Worm (Caenorhabditis elegans) whole organism, L4 larva: ENCODE data around the gene nlp-5.

Experiments used
- F37D6.2 ChIP-seq: sonication (generic microtip); optimal IDR thresholded peaks from 2 replicates; lab custom pipeline; 2016; ENCODE audit warnings: mild to moderate bottlenecking, missing genetic modification characterization, missing compliant biosample characterization
- R02D3.7 ChIP-seq: fragments of 150-350 bp; sonication (generic microtip); optimal IDR thresholded peaks from 3 replicates; lab custom pipeline; 2014; ENCODE audit warnings: missing biosample characterization, missing genetic modification characterization
- T26A8.4 ChIP-seq: fragments of 200-800 bp; sonication (Bioruptor generic); IDR thresholded peaks from 2 replicates; pipeline ENCODE4 v1.3.6; 2022; ENCODE audit warnings: missing genetic modification characterization, missing compliant biosample characterization
- Y5F2A.4 ChIP-seq: fragments of 200-800 bp; sonication (Bioruptor generic); optimal IDR thresholded peaks from 2 replicates; lab custom pipeline; 2018; ENCODE audit warnings: mild to moderate bottlenecking, missing genetic modification characterization, missing compliant biosample characterization
- aha-1 ChIP-seq: fragments of 150-350 bp; peaks from one replicate; lab custom pipeline; 2014; ENCODE audit warnings: missing biosample characterization, missing genetic modification characterization
- ceh-28 ChIP-seq: fragments of 150-350 bp; optimal IDR thresholded peaks from 2 replicates; lab custom pipeline; 2014; ENCODE audit warnings: missing biosample characterization, missing genetic modification reagents, missing genetic modification characterization
- ceh-44 ChIP-seq: fragments of 200-800 bp; sonication (Bioruptor generic); IDR thresholded peaks from 2 replicates; pipeline ENCODE4 v1.3.6; 2022; ENCODE audit warnings: missing genetic modification reagents, missing genetic modification characterization, missing compliant biosample characterization
- ces-1 ChIP-seq: fragments of 150-350 bp; sonication (generic microtip); optimal IDR thresholded peaks from 4 replicates; lab custom pipeline; 2014; ENCODE audit warnings: missing biosample characterization, missing genetic modification reagents, missing genetic modification characterization
- ctbp-1 ChIP-seq: fragments of 200-800 bp; sonication (Bioruptor generic); IDR thresholded peaks from 2 replicates; pipeline ENCODE4 v1.3.6; 2022; ENCODE audit warnings: missing genetic modification reagents, missing genetic modification characterization, missing compliant biosample characterization
- daf-16 ChIP-seq, 3 experiments: sonication (generic microtip); optimal IDR thresholded peaks; 2 replicates each; lab custom pipeline; 2016 to 2017; ENCODE audit warnings: missing genetic modification characterization in 3 of 3, missing genetic modification reagents in 3 of 3, mild to moderate bottlenecking in 2 of 3, missing compliant biosample characterization in 2 of 3, missing biosample characterization in 1 of 3, moderate library complexity in 1 of 3
- duxl-1 ChIP-seq: sonication (generic microtip); optimal IDR thresholded peaks from 2 replicates; lab custom pipeline; 2016; ENCODE audit warnings: mild to moderate bottlenecking, missing genetic modification characterization, moderate library complexity, missing compliant biosample characterization; ENCODE audit not compliant: poor library complexity
- dve-1 ChIP-seq: sonication (generic microtip); optimal IDR thresholded peaks from 2 replicates; lab custom pipeline; 2017; ENCODE audit warnings: antibody characterized with exemption, mild to moderate bottlenecking, missing genetic modification characterization, missing compliant biosample characterization; ENCODE audit not compliant: insufficient read depth
- egl-43 ChIP-seq: fragments of 200-800 bp; sonication (Bioruptor generic); IDR thresholded peaks from 2 replicates; pipeline ENCODE4 v1.3.6; 2022; ENCODE audit warnings: missing genetic modification reagents, missing genetic modification characterization, missing compliant biosample characterization
- fkh-10 ChIP-seq: fragments of 150-350 bp; optimal IDR thresholded peaks from 2 replicates; lab custom pipeline; 2014; ENCODE audit warnings: missing biosample characterization, missing genetic modification reagents, missing genetic modification characterization
- hif-1 ChIP-seq, 2 experiments: sonication (generic microtip); optimal IDR thresholded peaks; 2 replicates each; lab custom pipeline; 2016 to 2017; ENCODE audit warnings: missing compliant biosample characterization in 2 of 2, missing genetic modification characterization in 2 of 2, missing genetic modification reagents in 2 of 2, missing genotype in 2 of 2, mild to moderate bottlenecking in 1 of 2
- hlh-30 ChIP-seq: sonication (generic microtip); optimal IDR thresholded peaks from 2 replicates; lab custom pipeline; 2017; ENCODE audit warnings: antibody characterized with exemption, mild to moderate bottlenecking, missing genetic modification characterization, missing compliant biosample characterization; ENCODE audit not compliant: insufficient read depth
- hmg-1.1 ChIP-seq: fragments of 200-800 bp; sonication (Bioruptor generic); IDR thresholded peaks from 2 replicates; pipeline ENCODE4 v1.3.6; 2022; ENCODE audit warnings: missing genetic modification reagents, missing genetic modification characterization, missing compliant biosample characterization
- lim-7 ChIP-seq: fragments of 200-800 bp; sonication (Bioruptor generic); IDR thresholded peaks from 2 replicates; pipeline ENCODE4 v1.3.6; 2022; ENCODE audit warnings: missing genetic modification characterization, missing compliant biosample characterization
- lin-13 ChIP-seq: fragments of 150-350 bp; optimal IDR thresholded peaks from 2 replicates; lab custom pipeline; 2014; ENCODE audit warnings: missing biosample characterization, missing genetic modification reagents, missing genetic modification characterization
- madf-5 ChIP-seq, 2 experiments: fragments of 200-800 bp; sonication (Bioruptor generic); IDR thresholded peaks; 2 replicates each; pipeline ENCODE4 v1.3.6; 2022; ENCODE audit warnings: missing compliant biosample characterization in 2 of 2, missing genetic modification characterization in 2 of 2
- nhr-11 ChIP-seq: fragments of 150-350 bp; optimal IDR thresholded peaks from 2 replicates; lab custom pipeline; 2014; ENCODE audit warnings: missing biosample characterization, missing genetic modification characterization
- nhr-28 ChIP-seq: fragments of 150-350 bp; optimal IDR thresholded peaks from 2 replicates; lab custom pipeline; 2014; ENCODE audit warnings: missing biosample characterization, missing genetic modification characterization
- nhr-42 ChIP-seq: fragments of 200-800 bp; sonication (Bioruptor generic); IDR thresholded peaks from 2 replicates; pipeline ENCODE4 v1.3.6; 2022; ENCODE audit warnings: missing genetic modification characterization, missing compliant biosample characterization
- nhr-6 ChIP-seq: fragments of 150-350 bp; optimal IDR thresholded peaks from 2 replicates; lab custom pipeline; 2014; ENCODE audit warnings: missing biosample characterization, missing genetic modification characterization
- pha-4 ChIP-seq, 2 experiments: fragments of 150-350 bp in 1 of 2; fragments of 200-800 bp in 1 of 2; sonication (Bioruptor generic) in 1 of 2; IDR thresholded peaks in 1 of 2; optimal IDR thresholded peaks in 1 of 2; 2 replicates each; pipeline versions ENCODE4 v1.3.6 to Lab custom; 2014 to 2022; ENCODE audit warnings: missing genetic modification characterization in 2 of 2, missing genetic modification reagents in 2 of 2, missing biosample characterization in 1 of 2, missing compliant biosample characterization in 1 of 2
- pqm-1 ChIP-seq: sonication (generic microtip); optimal IDR thresholded peaks from 2 replicates; lab custom pipeline; 2017; ENCODE audit warnings: missing biosample characterization, missing genetic modification characterization
- saeg-2 ChIP-seq: fragments of 200-800 bp; sonication (Bioruptor generic); IDR thresholded peaks from 2 replicates; pipeline ENCODE4 v1.3.6; 2022; ENCODE audit warnings: missing genetic modification reagents, missing genetic modification characterization, missing compliant biosample characterization
- set-16 ChIP-seq: fragments of 200-800 bp; sonication (Bioruptor generic); IDR thresholded peaks from 2 replicates; pipeline ENCODE4 v1.3.6; 2022; ENCODE audit warnings: missing genetic modification reagents, missing genetic modification characterization, missing compliant biosample characterization
- snpc-4 ChIP-seq: fragments of 150-350 bp; optimal IDR thresholded peaks from 2 replicates; lab custom pipeline; 2014; ENCODE audit warnings: missing biosample characterization, missing genetic modification characterization
- unc-130 ChIP-seq: sonication (generic microtip); optimal IDR thresholded peaks from 2 replicates; lab custom pipeline; 2016; ENCODE audit warnings: missing genetic modification reagents, missing genetic modification characterization, missing compliant biosample characterization
- unc-39 ChIP-seq: sonication (generic microtip); optimal IDR thresholded peaks from 2 replicates; lab custom pipeline; 2017; ENCODE audit warnings: missing biosample characterization, missing genetic modification characterization
- vab-7 ChIP-seq: fragments of 200-800 bp; sonication (Bioruptor generic); IDR thresholded peaks from 2 replicates; pipeline ENCODE4 v1.3.6; 2022; ENCODE audit warnings: missing genetic modification reagents, missing genetic modification characterization, missing compliant biosample characterization
- zip-2 ChIP-seq: fragments of 150-350 bp; optimal IDR thresholded peaks from 2 replicates; lab custom pipeline; 2014; ENCODE audit warnings: missing biosample characterization, missing genetic modification characterization
- ztf-7 ChIP-seq: fragments of 150-350 bp; optimal IDR thresholded peaks from 2 replicates; lab custom pipeline; 2014; ENCODE audit warnings: missing biosample characterization, missing genetic modification characterization

Gene nlp-5

ce11 chrII:8199803-8200202, 38.5 kb upstream of the nlp-5 start:
- peak; percentile 78 for TF ChIP-seq aha-1 (tag; lab: Kevin White, UChicago)
- no peak for TF ChIP-seq snpc-4 (tag; lab: Kevin White, UChicago)
- no peak for TF ChIP-seq saeg-2

ce11 chrII:8204039-8204438, 34.2 kb upstream of the nlp-5 start, which contains the start of gene col-76:
Gene col-76, plus strand, starts transcription at chrII:8204339.
- no peak for TF ChIP-seq nhr-28 (tag; lab: Kevin White, UChicago)
- no peak for TF ChIP-seq Y5F2A.4 (GFP tag; lab: Kevin White, UChicago)
- TF ChIP-seq F37D6.2 (tag; lab: Kevin White, UChicago), result no peak
- TF ChIP-seq daf-16 (GFP tag; optimal IDR thresholded peaks at IDR 0.05; lab: Kevin White, UChicago), result no peak
- no peak for TF ChIP-seq daf-16 (tag; optimal IDR thresholded peaks at IDR 0.05; lab: Kevin White, UChicago)
- TF ChIP-seq hmg-1.1 (GFP tag; lab: Robert Waterston, UW), result no peak
- no peak for TF ChIP-seq set-16 (GFP tag; lab: Robert Waterston, UW)
- no peak for TF ChIP-seq hif-1 (tag; optimal IDR thresholded peaks at IDR 0.05; lab: Kevin White, UChicago)
- no peak for TF ChIP-seq ces-1 (GFP tag; lab: Kevin White, UChicago)
- no peak for TF ChIP-seq fkh-10 (GFP tag; lab: Kevin White, UChicago)
- TF ChIP-seq zip-2 (tag; lab: Kevin White, UChicago), result no peak
- TF ChIP-seq ztf-7 (tag; lab: Kevin White, UChicago), result no peak
- no peak for TF ChIP-seq ceh-28 (tag; lab: Kevin White, UChicago)
- TF ChIP-seq R02D3.7 (tag; lab: Kevin White, UChicago), result no peak

ce11 chrII:8205612-8206011, 32.6 kb upstream of the nlp-5 start:
- TF ChIP-seq aha-1 (tag; lab: Kevin White, UChicago), result no peak
- TF ChIP-seq nhr-28 (tag; lab: Kevin White, UChicago), result peak; percentile 59
- TF ChIP-seq pqm-1 (tag; lab: Kevin White, UChicago), result peak; percentile 40
- TF ChIP-seq daf-16 (GFP tag; optimal IDR thresholded peaks at IDR 0.05; lab: Kevin White, UChicago), result no peak
- TF ChIP-seq daf-16 (tag; optimal IDR thresholded peaks at IDR 0.05; lab: Kevin White, UChicago), result peak; percentile 2

- no peak for TF ChIP-seq unc-130 (GFP tag; lab: Kevin White, UChicago)
Observed at ce11 chrII:8209476-8209875, 28.8 kb upstream of the nlp-5 start, which contains the start of gene M110.8. Gene M110.8, minus strand, starts transcription at chrII:8209576.

- no peak for TF ChIP-seq ceh-44 (GFP tag; lab: Robert Waterston, UW)
- TF ChIP-seq pha-4 (GFP tag; IDR thresholded peaks at IDR 0.05; lab: Robert Waterston, UW), result no peak
- no peak for TF ChIP-seq pha-4 (tag; optimal IDR thresholded peaks at IDR 0.05; lab: Kevin White, UChicago)
- no peak for TF ChIP-seq hlh-30 (tag; lab: Kevin White, UChicago)
- no peak for TF ChIP-seq nhr-11 (tag; lab: Kevin White, UChicago)
- no peak for TF ChIP-seq T26A8.4 (GFP tag; lab: Robert Waterston, UW)
- no peak for TF ChIP-seq ctbp-1 (GFP tag; lab: Robert Waterston, UW)
- TF ChIP-seq egl-43 (GFP tag; lab: Robert Waterston, UW), result no peak
- TF ChIP-seq lim-7, result no peak
- no peak for TF ChIP-seq Y5F2A.4 (GFP tag; lab: Kevin White, UChicago)
- TF ChIP-seq lin-13 (GFP tag; lab: Kevin White, UChicago), result no peak
- TF ChIP-seq duxl-1 (tag; lab: Kevin White, UChicago), result no peak
- no peak for TF ChIP-seq madf-5 (GFP tag; IDR thresholded peaks at IDR 0.05; lab: Robert Waterston, UW)
- no peak for TF ChIP-seq nhr-6 (tag; lab: Kevin White, UChicago)
- no peak for TF ChIP-seq vab-7
- TF ChIP-seq dve-1 (tag; lab: Kevin White, UChicago), result no peak
- no peak for TF ChIP-seq hmg-1.1 (GFP tag; lab: Robert Waterston, UW)
- no peak for TF ChIP-seq F37D6.2 (tag; lab: Kevin White, UChicago)
- no peak for TF ChIP-seq nhr-42 (GFP tag; lab: Robert Waterston, UW)
- TF ChIP-seq unc-39 (tag; lab: Kevin White, UChicago), result no peak
Observed at ce11 chrII:8212680-8213079, 25.6 kb upstream of the nlp-5 start, which contains the start of gene twk-3. Gene twk-3, minus strand, starts transcription at chrII:8212780.
